Worm (Caenorhabditis elegans): ENCODE measurements around the gene ttc-17.

ce11 chrV:8984783-8985182 lies 27.9 kb downstream of the ttc-17 start:
- TF ChIP-seq ceh-13 (GFP tag; optimal IDR thresholded peaks at IDR 0.05) (no peak), ceh-36 (tag; optimal IDR thresholded peaks at IDR 0.05) (no peak), aly-1 (tag; optimal IDR thresholded peaks at IDR 0.05) (no peak), pes-1 (GFP tag; IDR thresholded peaks at IDR 0.05) (no peak), hmg-4 (GFP tag; optimal IDR thresholded peaks at IDR 0.05) (no peak)
